Worm (Caenorhabditis elegans) whole organism, L4/young adult: ENCODE data around the gene C36B7.6.

Experiments
- dao-5 ChIP-seq: sonication (generic microtip); optimal IDR thresholded peaks from 2 replicates; lab custom pipeline; 2016; ENCODE audit warnings: missing genotype, missing genetic modification characterization, moderate library complexity, missing compliant biosample characterization
- him-1 ChIP-seq: sonication (generic microtip); optimal IDR thresholded peaks from 2 replicates; lab custom pipeline; 2016; ENCODE audit warnings: missing genotype, missing genetic modification reagents, missing genetic modification characterization, missing compliant biosample characterization

DNA sequence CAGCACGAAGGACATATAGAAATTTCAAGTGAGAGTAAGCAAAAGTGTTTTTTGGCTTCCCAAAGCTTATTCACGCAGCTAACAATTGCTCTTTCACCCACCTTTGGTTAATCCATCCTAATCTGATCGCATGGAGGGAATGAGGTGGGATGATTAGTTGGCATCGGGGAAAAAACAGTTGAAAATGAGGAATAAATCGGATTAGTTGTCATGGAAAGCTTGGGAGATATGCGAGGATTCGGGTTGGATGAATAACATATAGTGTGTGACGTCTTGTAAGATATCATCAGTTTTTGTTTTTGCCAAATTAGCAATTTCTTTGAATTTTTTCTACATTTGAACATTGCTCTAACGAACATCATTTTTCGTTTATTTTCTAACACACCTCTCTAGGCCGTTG lies 28.5 kb upstream of the C36B7.6 start:
- TF ChIP-seq him-1 (tag; lab: Kevin White, UChicago) (no peak), dao-5 (no peak)
